Worm (Caenorhabditis elegans) whole organism, L3 larva: ENCODE measurements around the gene H04D03.2.

Experiments
- R02D3.7 ChIP-seq: fragments of 150-350 bp; optimal IDR thresholded peaks from 2 replicates; lab custom pipeline; 2014; ENCODE audit warnings: missing biosample characterization, missing genetic modification characterization
- ama-1 ChIP-seq: fragments of 150-350 bp; optimal IDR thresholded peaks from 2 replicates; lab custom pipeline; 2018
- ceh-16 ChIP-seq: sonication (generic microtip); optimal IDR thresholded peaks from 2 replicates; lab custom pipeline; 2017; ENCODE audit warnings: missing biosample characterization, missing genetic modification characterization
- ceh-28 ChIP-seq: fragments of 150-350 bp; optimal IDR thresholded peaks from 2 replicates; lab custom pipeline; 2014; ENCODE audit warnings: missing biosample characterization, missing genetic modification reagents, missing genetic modification characterization
- ceh-82 ChIP-seq: fragments of 150-350 bp; optimal IDR thresholded peaks from 2 replicates; lab custom pipeline; 2014; ENCODE audit warnings: missing biosample characterization, missing genetic modification characterization
- ceh-9 ChIP-seq: sonication (generic microtip); optimal IDR thresholded peaks from 2 replicates; lab custom pipeline; 2018; ENCODE audit warnings: missing biosample characterization, missing genetic modification characterization
- daf-12 ChIP-seq: fragments of 150-350 bp; optimal IDR thresholded peaks from 2 replicates; lab custom pipeline; 2014; ENCODE audit warnings: missing biosample characterization, missing genetic modification reagents, missing genetic modification characterization
- egl-27 ChIP-seq: sonication (generic microtip); optimal IDR thresholded peaks from 4 replicates; lab custom pipeline; 2017; ENCODE audit warnings: missing biosample characterization, missing genetic modification reagents, missing genetic modification characterization
- egl-5 ChIP-seq: fragments of 150-350 bp; optimal IDR thresholded peaks from 2 replicates; lab custom pipeline; 2017; ENCODE audit warnings: missing biosample characterization, missing genetic modification reagents, missing genetic modification characterization, inconsistent platforms
- elt-1 ChIP-seq: fragments of 150-350 bp; optimal IDR thresholded peaks from 2 replicates; lab custom pipeline; 2014; ENCODE audit warnings: missing biosample characterization, missing genetic modification characterization
- elt-2 ChIP-seq: sonication (generic microtip); optimal IDR thresholded peaks from 2 replicates; lab custom pipeline; 2016; ENCODE audit warnings: missing genetic modification reagents, mild to moderate bottlenecking, missing genetic modification characterization, missing compliant biosample characterization
- elt-3 ChIP-seq, 3 experiments: fragments of 150-350 bp in 1 of 3; sonication (generic microtip) in 2 of 3; optimal IDR thresholded peaks; 2 replicates in 2 of 3; 4 replicates in 1 of 3; lab custom pipeline; 2014 to 2017; ENCODE audit warnings: missing biosample characterization in 3 of 3, missing genetic modification characterization in 3 of 3
- eor-1 ChIP-seq, 2 experiments: fragments of 150-350 bp; optimal IDR thresholded peaks; 2 replicates each; lab custom pipeline; 2014 to 2018; ENCODE audit warnings: missing biosample characterization in 2 of 2, missing genetic modification characterization in 2 of 2
- fkh-10 ChIP-seq: sonication (generic microtip); optimal IDR thresholded peaks from 2 replicates; lab custom pipeline; 2017; ENCODE audit warnings: missing biosample characterization, missing genetic modification reagents, missing genetic modification characterization
- fkh-2 ChIP-seq: fragments of 150-350 bp; optimal IDR thresholded peaks from 2 replicates; lab custom pipeline; 2014; ENCODE audit warnings: missing biosample characterization, missing genetic modification reagents, missing genetic modification characterization
- fos-1 ChIP-seq: fragments of 150-350 bp; optimal IDR thresholded peaks from 2 replicates; lab custom pipeline; 2014; ENCODE audit warnings: missing biosample characterization, missing genetic modification characterization
- jun-1 ChIP-seq: fragments of 150-350 bp; optimal IDR thresholded peaks from 2 replicates; lab custom pipeline; 2014; ENCODE audit warnings: missing biosample characterization, missing genetic modification reagents, missing genetic modification characterization
- lin-15B ChIP-seq: fragments of 150-350 bp; optimal IDR thresholded peaks from 2 replicates; lab custom pipeline; 2014; ENCODE audit warnings: missing biosample characterization, missing genetic modification characterization
- lin-39 ChIP-seq: fragments of 150-350 bp; optimal IDR thresholded peaks from 2 replicates; lab custom pipeline; 2018; ENCODE audit warnings: missing biosample characterization, missing genetic modification reagents, missing genetic modification characterization
- lsy-12 ChIP-seq: sonication (generic microtip); optimal IDR thresholded peaks from 2 replicates; lab custom pipeline; 2016; ENCODE audit warnings: mild to moderate bottlenecking, missing genetic modification characterization, missing compliant biosample characterization
- mdl-1 ChIP-seq: fragments of 150-350 bp; optimal IDR thresholded peaks from 2 replicates; lab custom pipeline; 2014; ENCODE audit warnings: missing biosample characterization, missing genetic modification characterization
- nfya-1 ChIP-seq: sonication (generic microtip); optimal IDR thresholded peaks from 2 replicates; lab custom pipeline; 2017; ENCODE audit warnings: missing genetic modification characterization, mild to moderate bottlenecking, missing compliant biosample characterization, antibody characterized with exemption, moderate library complexity; ENCODE audit not compliant: insufficient read depth
- nhr-11 ChIP-seq: fragments of 150-350 bp; optimal IDR thresholded peaks from 2 replicates; lab custom pipeline; 2014; ENCODE audit warnings: missing biosample characterization, missing genetic modification characterization
- nhr-12 ChIP-seq: fragments of 150-350 bp; optimal IDR thresholded peaks from 2 replicates; lab custom pipeline; 2014; ENCODE audit warnings: missing biosample characterization, missing genetic modification characterization
- nhr-23 ChIP-seq: fragments of 150-350 bp; optimal IDR thresholded peaks from 2 replicates; lab custom pipeline; 2014; ENCODE audit warnings: missing biosample characterization, missing genetic modification reagents, missing genetic modification characterization
- nhr-25 ChIP-seq: sonication (generic microtip); optimal IDR thresholded peaks from 2 replicates; lab custom pipeline; 2017; ENCODE audit warnings: missing biosample characterization, missing genetic modification characterization
- nhr-28 ChIP-seq: fragments of 150-350 bp; optimal IDR thresholded peaks from 2 replicates; lab custom pipeline; 2014; ENCODE audit warnings: missing biosample characterization, missing genetic modification characterization
- nhr-43 ChIP-seq: sonication (generic microtip); optimal IDR thresholded peaks from 2 replicates; lab custom pipeline; 2016; ENCODE audit warnings: mild to moderate bottlenecking, missing genetic modification characterization, missing compliant biosample characterization; ENCODE audit not compliant: poor library complexity, severe bottlenecking
- nhr-67 ChIP-seq: fragments of 150-350 bp; optimal IDR thresholded peaks from 2 replicates; lab custom pipeline; 2014; ENCODE audit warnings: missing biosample characterization, missing genetic modification characterization
- pha-4 ChIP-seq: fragments of 150-350 bp; optimal IDR thresholded peaks from 2 replicates; lab custom pipeline; 2014; ENCODE audit warnings: missing biosample characterization, missing genetic modification reagents, missing genetic modification characterization
- pqm-1 ChIP-seq: fragments of 150-350 bp; optimal IDR thresholded peaks from 2 replicates; lab custom pipeline; 2017; ENCODE audit warnings: missing biosample characterization, missing genetic modification characterization, inconsistent platforms
- sea-2 ChIP-seq: fragments of 150-350 bp; sonication (generic microtip); optimal IDR thresholded peaks from 4 replicates; lab custom pipeline; 2014; ENCODE audit warnings: missing biosample characterization, missing genetic modification reagents, missing genetic modification characterization
- skn-1 ChIP-seq: fragments of 150-350 bp; optimal IDR thresholded peaks from 2 replicates; lab custom pipeline; 2014; ENCODE audit warnings: missing biosample characterization, missing genetic modification characterization
- snpc-4 ChIP-seq: fragments of 150-350 bp; optimal IDR thresholded peaks from 2 replicates; lab custom pipeline; 2014; ENCODE audit warnings: missing biosample characterization, missing genetic modification characterization
- tbx-2 ChIP-seq: sonication (generic microtip); optimal IDR thresholded peaks from 2 replicates; lab custom pipeline; 2016; ENCODE audit warnings: mild to moderate bottlenecking, missing genetic modification characterization, missing compliant biosample characterization
- unc-39 ChIP-seq: sonication (generic microtip); optimal IDR thresholded peaks from 4 replicates; lab custom pipeline; 2017; ENCODE audit warnings: missing biosample characterization, missing genetic modification characterization
- unc-62 ChIP-seq: fragments of 150-350 bp; sonication (generic microtip); optimal IDR thresholded peaks from 4 replicates; lab custom pipeline; 2014; ENCODE audit warnings: missing biosample characterization, missing genetic modification reagents, missing genetic modification characterization
- zag-1 ChIP-seq: fragments of 150-350 bp; optimal IDR thresholded peaks from 2 replicates; lab custom pipeline; 2014; ENCODE audit warnings: missing biosample characterization, missing genetic modification characterization
- ztf-11 ChIP-seq: fragments of 150-350 bp; optimal IDR thresholded peaks from 2 replicates; lab custom pipeline; 2014; ENCODE audit warnings: missing biosample characterization, missing genetic modification characterization
- ztf-4 ChIP-seq: fragments of 150-350 bp; optimal IDR thresholded peaks from 2 replicates; lab custom pipeline; 2014; ENCODE audit warnings: missing biosample characterization, missing genetic modification characterization

H04D03.2 gene

DNA sequence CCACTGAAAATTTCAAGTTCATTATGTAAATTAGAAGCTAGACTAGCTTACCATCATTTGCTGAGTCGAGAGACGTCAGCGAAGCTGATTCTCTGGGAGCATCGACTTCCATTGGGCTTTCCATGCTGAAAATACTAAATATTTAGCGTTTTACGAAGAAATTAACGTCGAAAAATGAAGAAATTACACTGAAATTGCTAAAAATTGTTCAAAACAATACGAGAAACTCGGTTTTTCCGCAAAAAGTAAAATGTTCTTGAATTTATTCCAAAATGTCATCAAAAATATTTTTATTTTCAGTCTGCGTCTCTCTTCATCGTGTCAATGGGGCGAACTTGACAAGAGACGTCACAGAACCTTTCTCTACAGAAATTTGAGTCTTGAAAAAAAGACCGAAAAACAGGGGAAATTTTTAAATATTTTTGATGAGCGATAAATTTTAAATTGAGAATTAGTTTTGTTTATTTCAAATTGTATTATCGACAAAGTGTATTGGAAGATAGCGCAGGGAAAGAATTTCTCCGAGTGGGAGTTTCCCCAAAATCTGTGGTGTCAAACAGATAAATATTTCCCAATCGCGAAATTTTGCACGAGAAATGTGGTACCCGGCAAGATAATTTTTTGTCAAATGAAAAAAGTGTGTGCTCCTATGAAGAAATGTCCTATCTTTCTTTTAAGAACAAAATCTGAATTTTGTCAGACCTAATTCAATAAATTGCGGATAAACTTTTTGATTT is 18.4 kb upstream of the H04D03.2 start, which contains the start of gene ecps-1:
TSS of gene ecps-1 (minus strand) at position 125 of the 737 bp plus-strand sequence.
- TF ChIP-seq jun-1 (tag; lab: Kevin White, UChicago) (peak; percentile 63), nhr-28 (tag; lab: Kevin White, UChicago) (no peak), ceh-16 (tag; lab: Kevin White, UChicago) (no peak), nhr-43 (tag; lab: Kevin White, UChicago) (peak; percentile 89), egl-5 (tag; lab: Kevin White, UChicago) (peak; percentile 7), ceh-82 (peak; percentile 62), lin-39 (tag; lab: Kevin White, UChicago) (peak; percentile 32), skn-1 (peak; percentile 97), unc-39 (tag; lab: Kevin White, UChicago) (no peak), sea-2 (GFP tag; lab: Kevin White, UChicago) (no peak), unc-62 (GFP tag; lab: Kevin White, UChicago) (peak; percentile 12), elt-2 (tag; lab: Kevin White, UChicago) (peak; percentile 51), tbx-2 (tag; lab: Kevin White, UChicago) (no peak), nhr-23 (tag; lab: Kevin White, UChicago) (peak; percentile 89), lsy-12 (peak; percentile 81), fos-1 (tag; lab: Kevin White, UChicago) (no peak), fkh-2 (tag; lab: Kevin White, UChicago) (no peak), lin-15B (peak; percentile 93), pha-4 (tag; lab: Kevin White, UChicago) (peak; percentile 97), nhr-25 (peak; percentile 76), ama-1 (lab: Kevin White, UChicago) (no peak), ztf-11 (tag; lab: Kevin White, UChicago) (no peak), elt-1 (tag; lab: Kevin White, UChicago) (peak; percentile 13), R02D3.7 (tag; lab: Kevin White, UChicago) (peak; percentile 86), pqm-1 (peak; percentile 57), ceh-28 (tag; lab: Kevin White, UChicago) (peak; percentile 77), zag-1 (tag; lab: Kevin White, UChicago) (peak; percentile 9), fkh-10 (GFP tag; lab: Kevin White, UChicago) (peak; percentile 53), nfya-1 (tag; lab: Kevin White, UChicago) (no peak), nhr-12 (tag; lab: Kevin White, UChicago) (no peak), nhr-11 (tag; lab: Kevin White, UChicago) (peak; percentile 45), mdl-1 (peak; percentile 32), daf-12 (no peak), nhr-67 (tag; lab: Kevin White, UChicago) (no peak), snpc-4 (peak; percentile 68)

ce11 chrIII:10451012-10451411 is 8.8 kb upstream of the H04D03.2 start, which contains the start of gene H04D03.4:
TSS of gene H04D03.4 (minus strand) at chrIII:10451112.
- TF ChIP-seq nhr-12 (tag; lab: Kevin White, UChicago) (no peak), fos-1 (tag; lab: Kevin White, UChicago) (no peak), nhr-43 (tag; lab: Kevin White, UChicago) (no peak), pqm-1 (no peak), unc-62 (GFP tag; lab: Kevin White, UChicago) (no peak), tbx-2 (tag; lab: Kevin White, UChicago) (no peak), egl-5 (tag; lab: Kevin White, UChicago) (no peak), nhr-23 (tag; lab: Kevin White, UChicago) (no peak), ceh-16 (tag; lab: Kevin White, UChicago) (no peak), elt-3 (tag; optimal IDR thresholded peaks at IDR 0.05; lab: Kevin White, UChicago) (no peak), nfya-1 (tag; lab: Kevin White, UChicago) (no peak), snpc-4 (no peak), ztf-11 (tag; lab: Kevin White, UChicago) (no peak)

- TF ChIP-seq ztf-4 (tag; lab: Kevin White, UChicago) (no peak), fkh-2 (tag; lab: Kevin White, UChicago) (no peak), ceh-9 (no peak), ama-1 (lab: Kevin White, UChicago) (no peak), pha-4 (tag; lab: Kevin White, UChicago) (no peak), nhr-67 (tag; lab: Kevin White, UChicago) (no peak), egl-27 (tag; lab: Kevin White, UChicago) (no peak), unc-39 (tag; lab: Kevin White, UChicago) (no peak), nhr-43 (tag; lab: Kevin White, UChicago) (no peak), egl-5 (tag; lab: Kevin White, UChicago) (no peak), lin-15B (no peak), snpc-4 (no peak), daf-12 (no peak), pqm-1 (no peak), eor-1 (tag; optimal IDR thresholded peaks at IDR 0.05; lab: Kevin White, UChicago) (no peak), lin-39 (tag; lab: Kevin White, UChicago) (no peak), elt-3 (tag; optimal IDR thresholded peaks at IDR 0.05; lab: Kevin White, UChicago) (no peak), ceh-82 (no peak), jun-1 (tag; lab: Kevin White, UChicago) (no peak)
Observed at ce11 chrIII:10446730-10447129, 4.5 kb upstream of the H04D03.2 start, which contains the start of gene H04D03.7. TSS of gene H04D03.7 (minus strand) at chrIII:10446830.
